Worm (Caenorhabditis elegans) whole organism, mixed stage, embryonic: ENCODE measurements around the gene frpr-3.
A peak's percentile ranks its signal among the peaks of the same experiment; 100 is the strongest.

Experiments
- M03D4.4 ChIP-seq: sonication (generic microtip); optimal IDR thresholded peaks from 2 replicates; lab custom pipeline; 2017; ENCODE audit warnings: mild to moderate bottlenecking, missing genetic modification characterization, missing compliant biosample characterization
- bed-3 ChIP-seq: fragments of 200-800 bp; sonication (Bioruptor generic); optimal IDR thresholded peaks from 3 replicates; lab custom pipeline; 2018; ENCODE audit warnings: mild to moderate bottlenecking, missing genetic modification characterization, moderate library complexity, missing compliant biosample characterization
- blmp-1 ChIP-seq: fragments of 150-350 bp; optimal IDR thresholded peaks from 2 replicates; lab custom pipeline; 2014; ENCODE audit warnings: missing biosample characterization, missing genetic modification characterization
- ceh-39 ChIP-seq: fragments of 150-350 bp; optimal IDR thresholded peaks from 2 replicates; lab custom pipeline; 2014; ENCODE audit warnings: missing biosample characterization, missing genetic modification characterization
- ceh-43 ChIP-seq: fragments of 200-800 bp; sonication (Bioruptor generic); optimal IDR thresholded peaks from 2 replicates; lab custom pipeline; 2018; ENCODE audit warnings: mild to moderate bottlenecking, missing genetic modification characterization, moderate library complexity, missing compliant biosample characterization
- ceh-83 ChIP-seq: fragments of 200-800 bp; sonication (Bioruptor generic); optimal IDR thresholded peaks from 2 replicates; lab custom pipeline; 2018; ENCODE audit warnings: mild to moderate bottlenecking, missing genetic modification characterization, missing compliant biosample characterization
- ces-1 ChIP-seq: fragments of 150-350 bp; optimal IDR thresholded peaks from 2 replicates; lab custom pipeline; 2014; ENCODE audit warnings: missing biosample characterization, missing genetic modification reagents, missing genetic modification characterization
- cnd-1 ChIP-seq: fragments of 200-800 bp; sonication (Bioruptor generic); optimal IDR thresholded peaks from 2 replicates; lab custom pipeline; 2018; ENCODE audit warnings: mild to moderate bottlenecking, missing genetic modification characterization, missing compliant biosample characterization
- drap-1 ChIP-seq: fragments of 200-800 bp; sonication (Bioruptor generic); optimal IDR thresholded peaks from 3 replicates; lab custom pipeline; 2018; ENCODE audit warnings: mild to moderate bottlenecking, missing genetic modification characterization, missing compliant biosample characterization
- elt-1 ChIP-seq: sonication (generic microtip); optimal IDR thresholded peaks from 2 replicates; lab custom pipeline; 2017; ENCODE audit warnings: missing genetic modification characterization, mild to moderate bottlenecking, missing compliant biosample characterization, antibody characterized with exemption, moderate library complexity, borderline replicate concordance; ENCODE audit not compliant: insufficient read depth
- elt-3 ChIP-seq: fragments of 150-350 bp; optimal IDR thresholded peaks from 2 replicates; lab custom pipeline; 2014; ENCODE audit warnings: missing biosample characterization, missing genetic modification characterization
- flh-1 ChIP-seq: fragments of 200-800 bp; sonication (Bioruptor generic); optimal IDR thresholded peaks from 2 replicates; lab custom pipeline; 2018; ENCODE audit warnings: mild to moderate bottlenecking, missing genetic modification characterization, moderate library complexity, missing compliant biosample characterization
- ham-2 ChIP-seq: fragments of 200-800 bp; sonication (Bioruptor generic); optimal IDR thresholded peaks from 2 replicates; lab custom pipeline; 2018; ENCODE audit warnings: mild to moderate bottlenecking, missing genetic modification characterization, missing compliant biosample characterization
- hlh-1 ChIP-seq: fragments of 150-350 bp; optimal IDR thresholded peaks from 2 replicates; lab custom pipeline; 2014; ENCODE audit warnings: missing biosample characterization, missing genetic modification reagents, missing genetic modification characterization
- lin-13 ChIP-seq: fragments of 150-350 bp; optimal IDR thresholded peaks from 2 replicates; lab custom pipeline; 2014; ENCODE audit warnings: missing biosample characterization, missing genetic modification characterization
- lin-32 ChIP-seq: fragments of 200-800 bp; sonication (Bioruptor generic); optimal IDR thresholded peaks from 2 replicates; lab custom pipeline; 2018; ENCODE audit warnings: mild to moderate bottlenecking, missing genetic modification characterization, missing compliant biosample characterization
- lsy-2 ChIP-seq: fragments of 150-350 bp; optimal IDR thresholded peaks from 2 replicates; lab custom pipeline; 2014; ENCODE audit warnings: missing biosample characterization, missing genetic modification characterization
- mab-5 ChIP-seq: fragments of 150-350 bp; optimal IDR thresholded peaks from 2 replicates; lab custom pipeline; 2014; ENCODE audit warnings: missing biosample characterization, missing genetic modification characterization
- mep-1 ChIP-seq: fragments of 150-350 bp; optimal IDR thresholded peaks from 2 replicates; lab custom pipeline; 2017; ENCODE audit warnings: missing biosample characterization, missing genetic modification reagents, missing genetic modification characterization, inconsistent platforms
- mls-2 ChIP-seq: sonication (generic microtip); optimal IDR thresholded peaks from 2 replicates; lab custom pipeline; 2016; ENCODE audit warnings: mild to moderate bottlenecking, missing genetic modification characterization, moderate library complexity, missing compliant biosample characterization
- nhr-2 ChIP-seq: fragments of 150-350 bp; optimal IDR thresholded peaks from 2 replicates; lab custom pipeline; 2014; ENCODE audit warnings: missing biosample characterization, missing genetic modification characterization
- nhr-237 ChIP-seq: fragments of 150-350 bp; optimal IDR thresholded peaks from 2 replicates; lab custom pipeline; 2014; ENCODE audit warnings: missing biosample characterization, missing genetic modification characterization
- nhr-28 ChIP-seq: fragments of 150-350 bp; optimal IDR thresholded peaks from 2 replicates; lab custom pipeline; 2014; ENCODE audit warnings: missing biosample characterization, missing genetic modification characterization
- nhr-76 ChIP-seq: sonication (generic microtip); optimal IDR thresholded peaks from 2 replicates; lab custom pipeline; 2017; ENCODE audit warnings: missing biosample characterization, missing genetic modification characterization
- pha-4 ChIP-seq: fragments of 150-350 bp; optimal IDR thresholded peaks from 2 replicates; lab custom pipeline; 2018; ENCODE audit warnings: missing biosample characterization, missing genetic modification reagents, missing genetic modification characterization
- sem-2 ChIP-seq: fragments of 200-800 bp; sonication (Bioruptor generic); optimal IDR thresholded peaks from 2 replicates; lab custom pipeline; 2018; ENCODE audit warnings: mild to moderate bottlenecking, missing genetic modification characterization, missing compliant biosample characterization
- snpc-4 ChIP-seq: fragments of 150-350 bp; optimal IDR thresholded peaks from 2 replicates; lab custom pipeline; 2014; ENCODE audit warnings: missing biosample characterization, missing genetic modification characterization
- sptf-1 ChIP-seq: sonication (generic microtip); optimal IDR thresholded peaks from 2 replicates; lab custom pipeline; 2017; ENCODE audit warnings: mild to moderate bottlenecking, missing genetic modification characterization, moderate library complexity, missing compliant biosample characterization
- tbx-8 ChIP-seq: fragments of 200-800 bp; sonication (Bioruptor generic); optimal IDR thresholded peaks from 2 replicates; lab custom pipeline; 2018; ENCODE audit warnings: mild to moderate bottlenecking, missing genetic modification characterization, moderate library complexity, missing compliant biosample characterization
- unc-120 ChIP-seq: sonication (generic microtip); optimal IDR thresholded peaks from 2 replicates; lab custom pipeline; 2017; ENCODE audit warnings: missing genetic modification characterization, missing compliant biosample characterization; ENCODE audit not compliant: poor library complexity, severe bottlenecking
- unc-39 ChIP-seq: fragments of 150-350 bp; optimal IDR thresholded peaks from 2 replicates; lab custom pipeline; 2014; ENCODE audit warnings: missing biosample characterization, missing genetic modification characterization
- unc-62 ChIP-seq: fragments of 150-350 bp; optimal IDR thresholded peaks from 2 replicates; lab custom pipeline; 2014; ENCODE audit warnings: missing biosample characterization, missing genetic modification reagents, missing genetic modification characterization
- zip-8 ChIP-seq: fragments of 150-350 bp; optimal IDR thresholded peaks from 2 replicates; lab custom pipeline; 2014; ENCODE audit warnings: missing biosample characterization, missing genetic modification characterization
- ztf-11 ChIP-seq: fragments of 150-350 bp; optimal IDR thresholded peaks from 2 replicates; lab custom pipeline; 2014; ENCODE audit warnings: missing biosample characterization, missing genetic modification characterization

The frpr-3 gene

DNA sequence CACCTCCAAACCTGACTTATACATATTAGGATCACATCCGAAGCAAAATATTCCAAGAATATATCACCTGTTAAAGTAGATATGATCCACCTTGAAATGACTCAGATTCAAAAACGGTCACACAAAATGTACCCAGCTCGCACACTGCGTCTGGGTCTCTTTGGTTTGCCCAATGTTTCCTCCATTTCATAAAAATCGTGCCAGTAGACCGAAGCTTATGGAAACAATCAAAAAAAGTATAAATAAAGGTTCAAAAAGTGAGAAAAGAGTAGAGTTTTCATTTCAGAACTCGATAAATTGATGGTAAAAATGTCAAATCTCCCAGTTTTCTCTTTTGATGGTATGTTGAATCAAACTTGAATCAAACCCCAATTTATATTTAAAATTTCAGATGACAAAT is 33.4 kb upstream of the frpr-3 start, which contains the start of gene srr-9:
TSS of gene srr-9 (plus strand) at position 301 of the 400 bp plus-strand sequence.
- TF ChIP-seq unc-39 (tag; lab: Kevin White, UChicago) = no peak
- no peak for TF ChIP-seq drap-1
- TF ChIP-seq bed-3 = no peak
- no peak for TF ChIP-seq nhr-237 (tag; lab: Kevin White, UChicago)
- TF ChIP-seq elt-3 (tag; lab: Kevin White, UChicago) = no peak
- no peak for TF ChIP-seq mab-5 (tag; lab: Kevin White, UChicago)
- no peak for TF ChIP-seq cnd-1
- TF ChIP-seq flh-1 (GFP tag; lab: Kevin White, UChicago) = no peak
- no peak for TF ChIP-seq mls-2 (tag; lab: Kevin White, UChicago)
- no peak for TF ChIP-seq sem-2 (GFP tag; lab: Kevin White, UChicago)
- TF ChIP-seq sptf-1 (tag; lab: Kevin White, UChicago) = no peak
- TF ChIP-seq ceh-43 (GFP tag; lab: Kevin White, UChicago) = no peak
- TF ChIP-seq nhr-76 (tag; lab: Kevin White, UChicago) = no peak
- no peak for TF ChIP-seq lin-32
- no peak for TF ChIP-seq snpc-4 (tag; lab: Kevin White, UChicago)

DNA sequence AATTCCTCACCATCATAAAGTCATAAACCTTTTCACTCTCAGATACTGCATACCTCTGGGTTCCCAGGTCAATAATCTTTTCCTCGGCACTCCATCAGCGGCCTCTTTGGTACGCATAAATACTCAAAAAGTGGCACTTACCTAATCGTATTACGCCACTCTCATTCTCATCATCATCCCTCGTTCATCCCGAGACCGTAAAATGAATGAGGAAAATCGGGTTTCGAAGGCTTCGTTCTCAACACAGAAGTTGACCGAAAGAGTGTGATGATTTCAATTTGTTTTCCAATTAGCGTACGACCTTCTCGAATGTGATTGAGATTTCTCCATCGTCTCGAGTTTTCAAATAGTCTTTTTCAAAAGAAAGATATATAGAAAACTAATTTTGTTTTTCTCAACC is 31.1 kb upstream of the frpr-3 start:
- TF ChIP-seq elt-3 (tag; lab: Kevin White, UChicago) = no peak
- no peak for TF ChIP-seq hlh-1
- no peak for TF ChIP-seq nhr-237 (tag; lab: Kevin White, UChicago)
- TF ChIP-seq ces-1 (GFP tag; lab: Kevin White, UChicago) = peak; percentile 9
- TF ChIP-seq nhr-2 = peak; percentile 25
- no peak for TF ChIP-seq lin-13
- no peak for TF ChIP-seq ztf-11 (tag; lab: Kevin White, UChicago)
- TF ChIP-seq bed-3 = no peak
- TF ChIP-seq mls-2 (tag; lab: Kevin White, UChicago) = no peak
- TF ChIP-seq snpc-4 (tag; lab: Kevin White, UChicago) = no peak
- no peak for TF ChIP-seq ceh-83 (GFP tag; lab: Kevin White, UChicago)

DNA sequence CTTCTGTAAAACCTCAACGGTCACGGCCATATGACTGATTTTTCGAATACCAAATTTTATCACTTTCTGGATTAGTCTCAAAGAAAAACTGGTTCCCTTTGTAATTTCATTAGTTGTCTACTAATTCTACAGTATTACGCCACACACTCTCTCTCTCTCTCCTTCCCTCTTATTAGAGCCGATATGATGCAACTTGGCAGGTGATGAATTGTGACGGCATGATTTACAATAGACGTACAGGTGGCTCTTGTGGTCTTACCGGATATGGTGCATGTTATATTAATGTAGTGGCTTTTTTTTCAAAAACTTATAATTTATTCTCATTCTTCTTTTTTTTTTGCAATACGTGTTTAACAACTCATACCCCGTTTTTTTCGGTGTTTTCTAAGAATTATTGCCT is 29.1 kb upstream of the frpr-3 start:
- peak; percentile 55 for TF ChIP-seq unc-62
- no peak for TF ChIP-seq nhr-28 (tag; lab: Kevin White, UChicago)
- TF ChIP-seq nhr-2 = peak; percentile 100
- TF ChIP-seq ham-2 = no peak
- TF ChIP-seq bed-3 = no peak
- TF ChIP-seq zip-8 (tag; lab: Kevin White, UChicago) = peak; percentile 77
- TF ChIP-seq unc-120 (tag; lab: Kevin White, UChicago) = no peak

DNA sequence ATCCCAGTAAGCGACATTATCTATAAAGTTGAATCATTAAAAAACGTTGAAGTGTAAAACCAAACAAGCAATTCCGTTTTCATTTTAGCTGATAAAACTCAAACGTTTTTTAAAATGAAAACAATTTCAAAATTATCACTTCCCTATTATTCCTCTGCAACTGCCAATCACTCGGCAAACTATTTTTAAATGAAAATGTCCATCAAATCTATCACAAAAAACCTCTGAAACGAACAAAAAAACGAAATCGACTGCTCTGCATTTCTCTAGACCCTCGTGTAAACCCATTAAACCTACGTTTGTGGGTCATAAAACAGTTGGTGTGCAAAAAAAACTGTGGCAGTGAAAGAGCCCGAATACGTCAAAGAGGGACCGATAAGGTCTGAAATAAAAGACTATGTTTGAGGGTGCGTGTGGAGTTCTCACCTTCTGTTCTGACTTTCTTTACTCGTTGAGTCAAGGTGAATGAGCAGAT is 28.5 kb upstream of the frpr-3 start, which contains the start of gene fbxl-5:
TSS of gene fbxl-5 (plus strand) at position 425 of the 475 bp plus-strand sequence.
- TF ChIP-seq unc-62 = no peak
- no peak for TF ChIP-seq pha-4 (tag; lab: Kevin White, UChicago)
- no peak for TF ChIP-seq lin-32
- TF ChIP-seq sptf-1 (tag; lab: Kevin White, UChicago) = no peak
- no peak for TF ChIP-seq mab-5 (tag; lab: Kevin White, UChicago)
- TF ChIP-seq, all 35 proteins: peak for 0

DNA sequence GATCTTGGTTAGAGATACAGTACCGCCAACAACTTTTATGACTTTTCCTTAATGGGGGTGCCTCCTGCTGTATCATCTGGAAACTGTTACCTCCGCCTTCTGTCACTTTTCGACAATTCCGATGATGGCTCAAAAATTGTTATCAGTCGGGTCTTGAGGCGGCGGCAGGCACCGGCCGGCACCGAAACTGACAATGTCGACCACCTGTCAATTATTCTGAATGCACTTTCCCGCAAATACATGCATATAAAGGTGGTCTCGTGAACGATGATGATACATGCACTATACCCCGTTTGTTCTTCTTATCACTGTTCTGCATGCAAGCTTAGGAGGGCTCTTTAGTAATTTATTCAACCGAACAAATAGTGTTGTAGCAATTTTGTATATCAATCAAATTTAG is 27.0 kb upstream of the frpr-3 start:
- no peak for TF ChIP-seq mep-1 (tag; lab: Kevin White, UChicago)
- no peak for TF ChIP-seq ceh-83 (GFP tag; lab: Kevin White, UChicago)
- no peak for TF ChIP-seq unc-120 (tag; lab: Kevin White, UChicago)
- TF ChIP-seq nhr-2 = no peak
- no peak for TF ChIP-seq ztf-11 (tag; lab: Kevin White, UChicago)
- no peak for TF ChIP-seq blmp-1
- no peak for TF ChIP-seq bed-3
- TF ChIP-seq unc-39 (tag; lab: Kevin White, UChicago) = no peak
- TF ChIP-seq nhr-237 (tag; lab: Kevin White, UChicago) = no peak
- no peak for TF ChIP-seq ceh-39 (tag; lab: Kevin White, UChicago)
- no peak for TF ChIP-seq nhr-76 (tag; lab: Kevin White, UChicago)
- no peak for TF ChIP-seq tbx-8 (GFP tag; lab: Kevin White, UChicago)
- TF ChIP-seq elt-3 (tag; lab: Kevin White, UChicago) = no peak
- no peak for TF ChIP-seq elt-1 (tag; lab: Kevin White, UChicago)
- TF ChIP-seq nhr-28 (tag; lab: Kevin White, UChicago) = no peak
- TF ChIP-seq mab-5 (tag; lab: Kevin White, UChicago) = no peak
- no peak for TF ChIP-seq snpc-4 (tag; lab: Kevin White, UChicago)
- TF ChIP-seq lsy-2 (tag; lab: Kevin White, UChicago) = no peak
- no peak for TF ChIP-seq M03D4.4
